Worm (Caenorhabditis elegans): ENCODE data around the gene ZK616.61.

The ZK616.61 gene

ce11 chrIV:5374321-5374720 is 31.1 kb upstream of the ZK616.61 start (continued):
- TF ChIP-seq dve-1 (tag; optimal IDR thresholded peaks at IDR 0.05; ENCODE audit: insufficient read depth) (peak; percentile 36), php-3 (GFP tag; IDR thresholded peaks at IDR 0.05) (peak; percentile 5; the same call in 1 of the 2 replicates), nhr-28 (tag; optimal IDR thresholded peaks at IDR 0.05) (no peak), F49E8.2 (tag; optimal IDR thresholded peaks at IDR 0.05; ENCODE audit: borderline replicate concordance) (no peak), F26F4.8 (GFP tag; conservative IDR thresholded peaks at IDR 0.05) (no peak), nhr-42 (GFP tag; IDR thresholded peaks at IDR 0.05) (no peak), ctbp-1 (GFP tag; IDR thresholded peaks at IDR 0.05) (no peak), mep-1 (tag; optimal IDR thresholded peaks at IDR 0.05) (peak; percentile 44), ceh-62 (tag; optimal IDR thresholded peaks at IDR 0.05) (no peak), spr-3 (GFP tag; optimal IDR thresholded peaks at IDR 0.05) (no peak), spr-1 (tag; optimal IDR thresholded peaks at IDR 0.05) (no peak), duxl-1 (tag; optimal IDR thresholded peaks at IDR 0.05; ENCODE audit: poor library complexity) (no peak), F37D6.2 (tag; optimal IDR thresholded peaks at IDR 0.05) (no peak), T26A8.4 (GFP tag; IDR thresholded peaks at IDR 0.05) (no peak), ama-1 (optimal IDR thresholded peaks at IDR 0.05) (no peak), pqm-1 (tag; optimal IDR thresholded peaks at IDR 0.05) (peak; percentile 8)

ce11 chrIV:5374946-5375345 is 30.5 kb upstream of the ZK616.61 start:
- TF ChIP-seq duxl-1 (tag; optimal IDR thresholded peaks at IDR 0.05; ENCODE audit: poor library complexity) (peak; percentile 31), nhr-102 (tag; optimal IDR thresholded peaks at IDR 0.05) (no peak), unc-62 (GFP tag; optimal IDR thresholded peaks at IDR 0.05 in 1 of 2) (no peak), unc-62 (tag; optimal IDR thresholded peaks at IDR 0.05) (no peak), tra-1 (GFP tag; IDR thresholded peaks at IDR 0.05) (peak; percentile 18; the same call in 1 of the 2 replicates), ctbp-1 (GFP tag; IDR thresholded peaks at IDR 0.05) (no peak), fkh-10 (GFP tag; optimal IDR thresholded peaks at IDR 0.05) (no peak), daf-16 (GFP tag; optimal IDR thresholded peaks at IDR 0.05) (no peak), daf-16 (tag; optimal IDR thresholded peaks at IDR 0.05) (peak; percentile 4), nhr-6 (tag; optimal IDR thresholded peaks at IDR 0.05) (no peak), tag-97 (GFP tag; IDR thresholded peaks at IDR 0.05) (no peak), jun-1 (tag; optimal IDR thresholded peaks at IDR 0.05) (no peak), skn-1 (tag; optimal IDR thresholded peaks at IDR 0.05) (no peak), aha-1 (tag) (peak; percentile 53), F26F4.8 (GFP tag; conservative IDR thresholded peaks at IDR 0.05) (no peak), arid-1 (GFP tag; conservative IDR thresholded peaks at IDR 0.05) (no peak), mdt-29 (GFP tag; IDR thresholded peaks at IDR 0.05) (no peak), mdl-1 (tag; optimal IDR thresholded peaks at IDR 0.05) (no peak), lim-7 (GFP tag; IDR thresholded peaks at IDR 0.05) (peak; percentile 14; the same call in 1 of the 2 replicates), D1046.2 (GFP tag; IDR thresholded peaks at IDR 0.05) (peak; percentile 25; the same call in 1 of the 2 replicates), gei-8 (GFP tag; optimal IDR thresholded peaks at IDR 0.05) (peak; percentile 57), rbr-2 (tag; optimal IDR thresholded peaks at IDR 0.05) (no peak), mep-1 (tag; optimal IDR thresholded peaks at IDR 0.05) (no peak), Y105C5A.15 (GFP tag; IDR thresholded peaks at IDR 0.05) (peak; percentile 60; the same call in 1 of the 2 replicates)

- TF ChIP-seq F26F4.8 (GFP tag; conservative IDR thresholded peaks at IDR 0.05) (no peak), ceh-32 (tag; optimal IDR thresholded peaks at IDR 0.05; ENCODE audit: poor library complexity) (no peak), dve-1 (tag; optimal IDR thresholded peaks at IDR 0.05; ENCODE audit: insufficient read depth) (peak; percentile 35), nhr-28 (tag; optimal IDR thresholded peaks at IDR 0.05) (peak; percentile 45), dmd-8 (GFP tag; IDR thresholded peaks at IDR 0.05) (no peak), skn-1 (tag; optimal IDR thresholded peaks at IDR 0.05) (no peak), ceh-82 (tag; optimal IDR thresholded peaks at IDR 0.05) (no peak), egl-43 (GFP tag; IDR thresholded peaks at IDR 0.05) (no peak), lir-3 (tag; optimal IDR thresholded peaks at IDR 0.05) (no peak), saeg-2 (GFP tag; IDR thresholded peaks at IDR 0.05) (no peak), arid-1 (GFP tag; conservative IDR thresholded peaks at IDR 0.05) (no peak), T20F7.1 (GFP tag; optimal IDR thresholded peaks at IDR 0.05) (no peak), mxl-2 (GFP tag; conservative IDR thresholded peaks at IDR 0.05) (no peak), ZK546.5 (tag; optimal IDR thresholded peaks at IDR 0.05) (no peak), aly-2 (tag; optimal IDR thresholded peaks at IDR 0.05) (no peak), ces-1 (GFP tag; optimal IDR thresholded peaks at IDR 0.05) (no peak), mdl-1 (tag; optimal IDR thresholded peaks at IDR 0.05) (no peak), cey-2 (tag; optimal IDR thresholded peaks at IDR 0.05; ENCODE audit: borderline replicate concordance, insufficient read depth) (no peak), hlh-30 (tag; optimal IDR thresholded peaks at IDR 0.05; ENCODE audit: insufficient read depth) (peak; percentile 25), dmd-6 (GFP tag; IDR thresholded peaks at IDR 0.05) (peak; percentile 53)
These were observed 28.4 kb upstream of the ZK616.61 start, which contains the start of gene elo-5 for ce11 chrIV:5377062-5377461. TSS of gene elo-5 (minus strand) at chrIV:5377117.
